Fruit fly (Drosophila melanogaster) whole organism, embryonic: ENCODE results near the gene CG15717.

Experiments
- Bdp1 ChIP-seq: fragments of 200-800 bp; sonication (Bioruptor generic); optimal IDR thresholded peaks from 3 replicates; lab custom pipeline; 2016; ENCODE audit warnings: missing biosample characterization, missing genetic modification characterization
- CG10431 ChIP-seq: fragments of 200-800 bp; sonication (Bioruptor generic); optimal IDR thresholded peaks from 3 replicates; lab custom pipeline; 2018; ENCODE audit warnings: missing biosample characterization, mild to moderate bottlenecking, missing genetic modification characterization
- CG12744 ChIP-seq: fragments of 200-800 bp; sonication (Bioruptor generic); optimal IDR thresholded peaks from 2 replicates; lab custom pipeline; 2016; ENCODE audit warnings: missing biosample characterization, missing genetic modification characterization
- CG12942 ChIP-seq: fragments of 200-800 bp; sonication (Bioruptor generic); optimal IDR thresholded peaks from 3 replicates; lab custom pipeline; 2016; ENCODE audit warnings: missing biosample characterization, missing genetic modification characterization
- CG1529 ChIP-seq: fragments of 200-800 bp; sonication (Bioruptor generic); optimal IDR thresholded peaks from 3 replicates; lab custom pipeline; 2018; ENCODE audit warnings: missing biosample characterization, missing genetic modification characterization
- CG15514 ChIP-seq: fragments of 200-800 bp; sonication (Bioruptor generic); optimal IDR thresholded peaks from 3 replicates; lab custom pipeline; 2017; ENCODE audit warnings: missing biosample characterization, missing genetic modification characterization, mild to moderate bottlenecking, moderate library complexity, missing genetic modification reagents
- CG1603 ChIP-seq: fragments of 200-800 bp; sonication (Bioruptor generic); optimal IDR thresholded peaks from 2 replicates; lab custom pipeline; 2019; ENCODE audit warnings: missing biosample characterization, mild to moderate bottlenecking, missing genetic modification characterization, moderate library complexity
- CG18262 ChIP-seq: fragments of 200-800 bp; optimal IDR thresholded peaks from 3 replicates; lab custom pipeline; 2019; ENCODE audit warnings: missing biosample characterization, mild to moderate bottlenecking, missing genetic modification characterization, moderate library complexity
- CG1832 ChIP-seq: fragments of 200-800 bp; sonication (Bioruptor generic); optimal IDR thresholded peaks from 2 replicates; lab custom pipeline; 2017; ENCODE audit warnings: missing biosample characterization, mild to moderate bottlenecking, missing genetic modification characterization, inconsistent platforms
- CG18476 ChIP-seq: fragments of 200-800 bp; sonication (Bioruptor generic); optimal IDR thresholded peaks from 2 replicates; lab custom pipeline; 2016; ENCODE audit warnings: missing biosample characterization, mild to moderate bottlenecking, missing genetic modification characterization
- CG18599 ChIP-seq: fragments of 200-800 bp; sonication (Bioruptor generic); optimal IDR thresholded peaks from 3 replicates; lab custom pipeline; 2017; ENCODE audit warnings: missing biosample characterization, missing genetic modification characterization, mild to moderate bottlenecking, moderate library complexity, missing genetic modification reagents
- CG30020 ChIP-seq: fragments of 200-800 bp; optimal IDR thresholded peaks from 2 replicates; lab custom pipeline; 2019; ENCODE audit warnings: missing biosample characterization, mild to moderate bottlenecking, missing genetic modification characterization, moderate library complexity
- CG30403 ChIP-seq: fragments of 200-800 bp; sonication (Bioruptor generic); optimal IDR thresholded peaks from 3 replicates; lab custom pipeline; 2016; ENCODE audit warnings: missing biosample characterization, missing genetic modification characterization
- CG43689 ChIP-seq: fragments of 200-800 bp; sonication (Bioruptor generic); IDR thresholded peaks from 2 replicates; pipeline ENCODE4 v1.3.6; 2022; ENCODE audit warnings: missing biosample characterization, missing genetic modification characterization
- CG4707 ChIP-seq: fragments of 200-800 bp; sonication (Bioruptor generic); optimal IDR thresholded peaks from 2 replicates; lab custom pipeline; 2018; ENCODE audit warnings: missing biosample characterization, mild to moderate bottlenecking, missing genetic modification characterization, moderate library complexity
- CG6272 ChIP-seq: fragments of 200-800 bp; sonication (Bioruptor generic); IDR thresholded peaks from 2 replicates; pipeline ENCODE4 v1.3.6; 2022; ENCODE audit warnings: missing biosample characterization, missing genetic modification characterization
- CG6654 ChIP-seq: fragments of 200-800 bp; sonication (Bioruptor generic); optimal IDR thresholded peaks from 2 replicates; lab custom pipeline; 2017; ENCODE audit warnings: missing biosample characterization, mild to moderate bottlenecking, missing genetic modification characterization
- CG7987 ChIP-seq: fragments of 200-800 bp; sonication (Bioruptor generic); optimal IDR thresholded peaks from 2 replicates; lab custom pipeline; 2018; ENCODE audit warnings: missing biosample characterization, mild to moderate bottlenecking, missing genetic modification characterization, moderate library complexity
- Dll ChIP-seq: fragments of 200-800 bp; sonication (Bioruptor generic); IDR thresholded peaks from 4 replicates; pipeline ENCODE4 v1.3.6; 2022; ENCODE audit warnings: missing biosample characterization, missing genetic modification characterization; ENCODE audit not compliant: partially characterized antibody
- Elba2 ChIP-seq: fragments of 200-800 bp; sonication (Bioruptor generic); optimal IDR thresholded peaks from 3 replicates; lab custom pipeline; 2016; ENCODE audit warnings: missing biosample characterization, missing genetic modification characterization
- Fer3 ChIP-seq: fragments of 200-800 bp; sonication (Bioruptor generic); optimal IDR thresholded peaks from 2 replicates; lab custom pipeline; 2018; ENCODE audit warnings: missing biosample characterization, mild to moderate bottlenecking, missing genetic modification characterization, moderate library complexity
- Gsc ChIP-seq: fragments of 200-800 bp; sonication (Bioruptor generic); IDR thresholded peaks from 2 replicates; pipeline ENCODE4 v1.3.6; 2022; ENCODE audit warnings: missing biosample characterization, missing genetic modification characterization
- HLH4C ChIP-seq: fragments of 200-800 bp; sonication (Bioruptor generic); IDR thresholded peaks from 3 replicates; pipeline ENCODE4 v1.3.6; 2022; ENCODE audit warnings: missing biosample characterization, missing genetic modification characterization; ENCODE audit not compliant: partially characterized antibody
- Hmr ChIP-seq: fragments of 200-800 bp; sonication (Bioruptor generic); optimal IDR thresholded peaks from 3 replicates; lab custom pipeline; 2017; ENCODE audit warnings: mild to moderate bottlenecking, missing biosample characterization, missing genetic modification reagents, missing genetic modification characterization
- Hr78 ChIP-seq, 2 experiments: fragments of 200-800 bp in 1 of 2; fragments of >200 bp in 1 of 2; sonication (Bioruptor generic) in 1 of 2; optimal IDR thresholded peaks; 2 replicates each; lab custom pipeline; 2017 to 2019; ENCODE audit warnings: missing biosample characterization in 2 of 2, missing genetic modification characterization in 2 of 2, mild to moderate bottlenecking in 1 of 2, moderate library complexity in 1 of 2
- Kr ChIP-seq: fragments of 200-800 bp; sonication (Bioruptor generic); optimal IDR thresholded peaks from 2 replicates; lab custom pipeline; 2017; ENCODE audit warnings: missing biosample characterization, mild to moderate bottlenecking, missing genetic modification characterization
- Lhr ChIP-seq: fragments of 200-800 bp; sonication (Bioruptor generic); optimal IDR thresholded peaks from 3 replicates; lab custom pipeline; 2017; ENCODE audit warnings: mild to moderate bottlenecking, missing biosample characterization, missing genetic modification reagents, missing genetic modification characterization
- Med ChIP-seq: fragments of 200-800 bp; sonication (Bioruptor generic); peaks from one replicate; lab custom pipeline; 2016; ENCODE audit warnings: missing biosample characterization, missing genetic modification characterization, mild to moderate bottlenecking, inconsistent platforms, moderate library complexity
- NFAT ChIP-seq: fragments of 200-800 bp; sonication (Bioruptor generic); IDR thresholded peaks from 2 replicates; pipeline ENCODE4 v1.3.6; 2022; ENCODE audit warnings: missing biosample characterization, missing genetic modification characterization
- Opbp ChIP-seq: fragments of 200-800 bp; sonication (Bioruptor generic); IDR thresholded peaks from 3 replicates; pipeline ENCODE4 v1.3.6; 2022; ENCODE audit warnings: missing biosample characterization, missing genetic modification characterization; ENCODE audit not compliant: partially characterized antibody
- Optix ChIP-seq: fragments of 200-800 bp; sonication (Bioruptor generic); IDR thresholded peaks from 3 replicates; pipeline ENCODE4 v1.3.6; 2022; ENCODE audit warnings: missing biosample characterization, missing genetic modification characterization
- TFAM ChIP-seq: fragments of 200-800 bp; sonication (Bioruptor generic); optimal IDR thresholded peaks from 2 replicates; lab custom pipeline; 2017; ENCODE audit warnings: missing biosample characterization, missing genetic modification characterization, inconsistent platforms
- al ChIP-seq: fragments of 200-800 bp; sonication (Bioruptor generic); IDR thresholded peaks from 2 replicates; pipeline ENCODE4 v1.3.6; 2022; ENCODE audit warnings: missing biosample characterization, missing genetic modification characterization
- bab2 ChIP-seq: fragments of 200-800 bp; sonication (Bioruptor generic); optimal IDR thresholded peaks from 2 replicates; lab custom pipeline; 2016; ENCODE audit warnings: missing biosample characterization, missing genetic modification characterization
- bsh ChIP-seq, 2 experiments: fragments of 200-800 bp; sonication (Bioruptor generic); optimal IDR thresholded peaks; 2 replicates each; lab custom pipeline; 2017 to 2018; ENCODE audit warnings: mild to moderate bottlenecking in 2 of 2, missing biosample characterization in 2 of 2, missing genetic modification characterization in 2 of 2, moderate library complexity in 1 of 2
- cato ChIP-seq: fragments of 200-800 bp; sonication (Bioruptor generic); optimal IDR thresholded peaks from 2 replicates; lab custom pipeline; 2016; ENCODE audit warnings: missing biosample characterization, missing genetic modification characterization, borderline replicate concordance
- crc ChIP-seq: fragments of 200-800 bp; sonication (Bioruptor generic); optimal IDR thresholded peaks from 2 replicates; lab custom pipeline; 2016; ENCODE audit warnings: missing biosample characterization, missing genetic modification characterization
- dimm ChIP-seq: fragments of 200-800 bp; sonication (Bioruptor generic); IDR thresholded peaks from 2 replicates; pipeline ENCODE4 v1.3.6; 2022; ENCODE audit warnings: missing biosample characterization, missing genetic modification characterization
- gcm ChIP-seq: fragments of 200-800 bp; sonication (Bioruptor generic); optimal IDR thresholded peaks from 2 replicates; lab custom pipeline; 2019; ENCODE audit warnings: missing biosample characterization, mild to moderate bottlenecking, missing genetic modification characterization, moderate library complexity
- gro ChIP-seq: fragments of 200-800 bp; sonication (Bioruptor generic); optimal IDR thresholded peaks from 2 replicates; lab custom pipeline; 2016; ENCODE audit warnings: missing biosample characterization, missing genetic modification characterization
- hbn ChIP-seq: fragments of 200-800 bp; sonication (Bioruptor generic); IDR thresholded peaks from 2 replicates; pipeline ENCODE4 v1.3.6; 2022; ENCODE audit warnings: missing biosample characterization, missing genetic modification characterization; ENCODE audit not compliant: partially characterized antibody
- jing ChIP-seq: fragments of 200-800 bp; sonication (Bioruptor generic); optimal IDR thresholded peaks from 2 replicates; lab custom pipeline; 2018; ENCODE audit warnings: missing biosample characterization, mild to moderate bottlenecking, missing genetic modification characterization
- kni ChIP-seq: fragments of 200-800 bp; sonication (Bioruptor generic); optimal IDR thresholded peaks from 3 replicates; lab custom pipeline; 2017; ENCODE audit warnings: mild to moderate bottlenecking, missing biosample characterization, missing genetic modification reagents, missing genetic modification characterization
- knrl ChIP-seq: fragments of 200-800 bp; sonication (Bioruptor generic); IDR thresholded peaks from 3 replicates; pipeline ENCODE4 v1.3.6; 2022; ENCODE audit warnings: missing biosample characterization, missing genetic modification characterization; ENCODE audit not compliant: partially characterized antibody
- nerfin-2 ChIP-seq: fragments of 200-800 bp; sonication (Bioruptor generic); IDR thresholded peaks from 2 replicates; pipeline ENCODE4 v1.3.6; 2022; ENCODE audit warnings: missing biosample characterization, missing genetic modification characterization; ENCODE audit not compliant: partially characterized antibody
- pb ChIP-seq: fragments of 200-800 bp; sonication (Bioruptor generic); optimal IDR thresholded peaks from 3 replicates; lab custom pipeline; 2016; ENCODE audit warnings: missing biosample characterization, missing genetic modification characterization
- pho ChIP-seq: fragments of 200-800 bp; sonication (Bioruptor generic); optimal IDR thresholded peaks from 2 replicates; lab custom pipeline; 2016; ENCODE audit warnings: missing biosample characterization, missing genetic modification characterization
- unc-4 ChIP-seq: fragments of 200-800 bp; sonication (Bioruptor generic); IDR thresholded peaks from 2 replicates; pipeline ENCODE4 v1.3.6; 2022; ENCODE audit warnings: missing biosample characterization, missing genetic modification characterization; ENCODE audit not compliant: partially characterized antibody
- vfl ChIP-seq: fragments of 200-800 bp; sonication (Bioruptor generic); optimal IDR thresholded peaks from 2 replicates; lab custom pipeline; 2016; ENCODE audit warnings: missing biosample characterization, missing genetic modification characterization

The CG15717 gene

DNA sequence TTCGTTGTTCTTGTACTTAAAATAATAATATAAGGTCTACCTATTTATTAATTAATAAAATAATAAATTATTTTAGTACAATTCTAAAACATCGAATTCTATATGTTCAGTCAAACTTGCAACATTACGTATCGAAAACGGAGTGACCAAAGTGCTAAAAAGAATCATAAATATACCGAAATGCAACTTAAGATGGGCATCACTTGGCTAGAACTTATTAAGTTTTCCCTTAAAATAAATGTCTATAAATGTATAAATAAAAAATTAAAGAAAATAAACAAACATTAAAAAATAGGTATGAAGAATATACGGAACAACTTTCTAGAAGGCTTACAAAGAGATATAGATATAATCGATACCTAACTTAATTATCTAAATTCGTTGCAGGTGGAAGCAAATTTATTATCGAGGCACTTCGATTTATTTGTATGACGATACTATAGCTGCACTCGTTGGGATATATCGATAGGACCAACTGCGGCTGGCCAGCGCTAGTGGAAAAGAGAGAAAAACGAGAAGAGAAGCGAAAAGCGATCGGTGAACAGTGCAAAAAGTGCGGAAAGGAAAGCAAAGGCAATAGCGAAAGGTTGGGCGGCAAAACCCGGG, 38.0 kb upstream of the CG15717 start, which contains the start of gene lic (continued):
- TF ChIP-seq gro (GFP tag; lab: Kevin White, UChicago) (no peak), CG7987 (GFP tag; lab: Kevin White, UChicago) (no peak), Hr78 (GFP tag; optimal IDR thresholded peaks at IDR 0.05; lab: Kevin White, UChicago) (no peak), CG18599 (GFP tag; lab: Kevin White, UChicago) (no peak), Hmr (no peak), al (no peak), kni (no peak), Bdp1 (GFP tag; lab: Kevin White, UChicago) (no peak), Fer3 (tag; lab: Kevin White, UChicago) (no peak), CG4707 (GFP tag; lab: Kevin White, UChicago) (no peak), CG12744 (GFP tag; lab: Kevin White, UChicago) (no peak), CG6272 (peak; percentile 35; the same call in 1 of the 2 replicates), CG30403 (GFP tag; lab: Kevin White, UChicago) (no peak), Med (peak; percentile 28), CG18262 (tag; lab: Kevin White, UChicago) (no peak), pho (no peak), Gsc (GFP tag; lab: Robert Waterston, UW) (no peak), hbn (GFP tag; lab: Robert Waterston, UW) (peak; percentile 64), CG1529 (GFP tag; lab: Kevin White, UChicago) (no peak), CG1603 (tag; lab: Kevin White, UChicago) (peak; percentile 7), jing (GFP tag; lab: Kevin White, UChicago) (no peak), Elba2 (GFP tag; lab: Kevin White, UChicago) (no peak), unc-4 (peak; percentile 60), pb (GFP tag; lab: Kevin White, UChicago) (no peak), Kr (GFP tag; lab: Kevin White, UChicago) (no peak), CG10431 (GFP tag; lab: Kevin White, UChicago) (no peak), CG30020 (tag; lab: Kevin White, UChicago) (no peak), TFAM (GFP tag; lab: Kevin White, UChicago) (no peak), NFAT (GFP tag; lab: Robert Waterston, UW) (0 out of 2 replicates have a peak, but pooled peaks have one; percentile 15), nerfin-2 (GFP tag; lab: Robert Waterston, UW) (peak; percentile 86), cato (GFP tag; lab: Kevin White, UChicago) (no peak), CG15514 (GFP tag; lab: Kevin White, UChicago) (no peak), CG12942 (GFP tag; lab: Kevin White, UChicago) (no peak), CG6654 (GFP tag; lab: Kevin White, UChicago) (no peak), vfl (GFP tag; lab: Kevin White, UChicago) (no peak), HLH4C (GFP tag; lab: Robert Waterston, UW) (peak; percentile 73), CG18476 (GFP tag; lab: Kevin White, UChicago) (no peak), CG43689 (no peak), crc (GFP tag; lab: Kevin White, UChicago) (no peak), CG1832 (GFP tag; lab: Kevin White, UChicago) (no peak), Optix (GFP tag; lab: Robert Waterston, UW) (no peak), dimm (GFP tag; lab: Robert Waterston, UW) (no peak), bab2 (GFP tag; lab: Kevin White, UChicago) (no peak), Opbp (peak; percentile 88), gcm (GFP tag; lab: Kevin White, UChicago) (no peak), bsh (GFP tag; optimal IDR thresholded peaks at IDR 0.05; lab: Kevin White, UChicago) (no peak), knrl (peak; percentile 68; the same call in 2 of the 3 replicates), Lhr (GFP tag; lab: Kevin White, UChicago) (no peak), Dll (GFP tag; lab: Robert Waterston, UW) (peak; percentile 73)
